Worm (Caenorhabditis elegans): Measurements from ENCODE around the gene apc-10.

The apc-10 gene

ce11 chrV:10433721-10434120 lies 7.6 kb upstream of the apc-10 start, which contains the start of gene Y32F6A.4:
Gene Y32F6A.4, minus strand, starts transcription at chrV:10434067.
- TF ChIP-seq pes-1 (GFP tag; IDR thresholded peaks at IDR 0.05): no peak
- no peak for TF ChIP-seq hnd-1 (tag; optimal IDR thresholded peaks at IDR 0.05)
- TF ChIP-seq tbx-11 (GFP tag; IDR thresholded peaks at IDR 0.05): no peak
- no peak for TF ChIP-seq flt-1 (GFP tag; IDR thresholded peaks at IDR 0.05)
- no peak for TF ChIP-seq ama-1 (optimal IDR thresholded peaks at IDR 0.05)
- TF ChIP-seq ceh-13 (GFP tag; optimal IDR thresholded peaks at IDR 0.05): no peak
- no peak for TF ChIP-seq tbx-37 (GFP tag; conservative IDR thresholded peaks at IDR 0.05)
- TF ChIP-seq ets-7 (tag; optimal IDR thresholded peaks at IDR 0.05): no peak
- TF ChIP-seq tra-4 (tag; optimal IDR thresholded peaks at IDR 0.05): no peak
- TF ChIP-seq ceh-36 (tag; optimal IDR thresholded peaks at IDR 0.05): no peak
- no peak for TF ChIP-seq hmg-4 (GFP tag; optimal IDR thresholded peaks at IDR 0.05)

ce11 chrV:10432607-10433006 lies 6.5 kb upstream of the apc-10 start:
- no peak for TF ChIP-seq sea-1 (GFP tag; conservative IDR thresholded peaks at IDR 0.05)
- no peak for TF ChIP-seq F13C5.2 (tag; optimal IDR thresholded peaks at IDR 0.05)
- TF ChIP-seq hmg-4 (GFP tag; optimal IDR thresholded peaks at IDR 0.05): no peak
- no peak for TF ChIP-seq aly-1 (tag; optimal IDR thresholded peaks at IDR 0.05)
- no peak for TF ChIP-seq ets-7 (tag; optimal IDR thresholded peaks at IDR 0.05)
- TF ChIP-seq tbx-11 (GFP tag; IDR thresholded peaks at IDR 0.05): no peak
- no peak for TF ChIP-seq ama-1 (optimal IDR thresholded peaks at IDR 0.05)
- no peak for TF ChIP-seq B0310.2 (tag; optimal IDR thresholded peaks at IDR 0.05)
- TF ChIP-seq ceh-13 (GFP tag; optimal IDR thresholded peaks at IDR 0.05): no peak
- TF ChIP-seq flt-1 (GFP tag; IDR thresholded peaks at IDR 0.05): no peak
- no peak for TF ChIP-seq tbx-37 (GFP tag; conservative IDR thresholded peaks at IDR 0.05)
- TF ChIP-seq hmbx-1 (tag; optimal IDR thresholded peaks at IDR 0.05): no peak
- no peak for TF ChIP-seq pes-1 (GFP tag; IDR thresholded peaks at IDR 0.05)

ce11 chrV:10428608-10429007 lies 2.5 kb upstream of the apc-10 start, which contains the start of gene tag-314:
Gene tag-314, minus strand, starts transcription at chrV:10428708.
- no peak for TF ChIP-seq tbx-11 (GFP tag; IDR thresholded peaks at IDR 0.05)
- no peak for TF ChIP-seq pes-1 (GFP tag; IDR thresholded peaks at IDR 0.05)
- TF ChIP-seq ceh-36 (tag; optimal IDR thresholded peaks at IDR 0.05): no peak
- TF ChIP-seq tra-4 (tag; optimal IDR thresholded peaks at IDR 0.05): no peak
- TF ChIP-seq flt-1 (GFP tag; IDR thresholded peaks at IDR 0.05): no peak
- no peak for TF ChIP-seq ama-1 (optimal IDR thresholded peaks at IDR 0.05)
- TF ChIP-seq hmbx-1 (tag; optimal IDR thresholded peaks at IDR 0.05): no peak
- TF ChIP-seq hnd-1 (tag; optimal IDR thresholded peaks at IDR 0.05): no peak
- TF ChIP-seq hmg-4 (GFP tag; optimal IDR thresholded peaks at IDR 0.05): no peak
- TF ChIP-seq aly-1 (tag; optimal IDR thresholded peaks at IDR 0.05): no peak
- TF ChIP-seq tbx-37 (GFP tag; conservative IDR thresholded peaks at IDR 0.05): no peak
- TF ChIP-seq scrt-1 (GFP tag; IDR thresholded peaks at IDR 0.05): no peak
- TF ChIP-seq F13C5.2 (tag; optimal IDR thresholded peaks at IDR 0.05): no peak
- TF ChIP-seq B0310.2 (tag; optimal IDR thresholded peaks at IDR 0.05): no peak

- TF ChIP-seq tra-4 (tag; optimal IDR thresholded peaks at IDR 0.05) (no peak), flt-1 (GFP tag; IDR thresholded peaks at IDR 0.05) (no peak), F13C5.2 (tag; optimal IDR thresholded peaks at IDR 0.05) (no peak), hmbx-1 (tag; optimal IDR thresholded peaks at IDR 0.05) (no peak), ceh-13 (GFP tag; optimal IDR thresholded peaks at IDR 0.05) (no peak), sea-1 (GFP tag; conservative IDR thresholded peaks at IDR 0.05) (no peak), tbx-11 (GFP tag; IDR thresholded peaks at IDR 0.05) (no peak), ama-1 (optimal IDR thresholded peaks at IDR 0.05) (no peak), hnd-1 (tag; optimal IDR thresholded peaks at IDR 0.05) (no peak), B0310.2 (tag; optimal IDR thresholded peaks at IDR 0.05) (no peak), scrt-1 (GFP tag; IDR thresholded peaks at IDR 0.05) (no peak), tbx-37 (GFP tag; conservative IDR thresholded peaks at IDR 0.05) (no peak), ceh-36 (tag; optimal IDR thresholded peaks at IDR 0.05) (no peak), pes-1 (GFP tag; IDR thresholded peaks at IDR 0.05) (no peak), ets-7 (tag; optimal IDR thresholded peaks at IDR 0.05) (no peak), aly-1 (tag; optimal IDR thresholded peaks at IDR 0.05) (no peak), hmg-4 (GFP tag; optimal IDR thresholded peaks at IDR 0.05) (no peak)
These were observed 1.1 kb downstream of the apc-10 start, which contains the start of gene col-12 for ce11 chrV:10425098-10425497. Gene col-12, minus strand, starts transcription at chrV:10425198.

- TF ChIP-seq ets-7 (tag; optimal IDR thresholded peaks at IDR 0.05) (no peak), hnd-1 (tag; optimal IDR thresholded peaks at IDR 0.05) (no peak), hmbx-1 (tag; optimal IDR thresholded peaks at IDR 0.05) (no peak), ceh-13 (GFP tag; optimal IDR thresholded peaks at IDR 0.05) (no peak), hmg-4 (GFP tag; optimal IDR thresholded peaks at IDR 0.05) (no peak), ama-1 (optimal IDR thresholded peaks at IDR 0.05) (no peak), scrt-1 (GFP tag; IDR thresholded peaks at IDR 0.05) (no peak), B0310.2 (tag; optimal IDR thresholded peaks at IDR 0.05) (no peak)
These were observed 2.6 kb downstream of the apc-10 start for ce11 chrV:10423511-10423910.

- TF ChIP-seq scrt-1 (GFP tag; IDR thresholded peaks at IDR 0.05) (no peak), sea-1 (GFP tag; conservative IDR thresholded peaks at IDR 0.05) (no peak), ceh-36 (tag; optimal IDR thresholded peaks at IDR 0.05) (no peak), ama-1 (optimal IDR thresholded peaks at IDR 0.05) (no peak), hmbx-1 (tag; optimal IDR thresholded peaks at IDR 0.05) (no peak), ets-7 (tag; optimal IDR thresholded peaks at IDR 0.05) (no peak), F13C5.2 (tag; optimal IDR thresholded peaks at IDR 0.05) (no peak), ceh-13 (GFP tag; optimal IDR thresholded peaks at IDR 0.05) (no peak), tbx-37 (GFP tag; conservative IDR thresholded peaks at IDR 0.05) (no peak), tbx-11 (GFP tag; IDR thresholded peaks at IDR 0.05) (no peak), pes-1 (GFP tag; IDR thresholded peaks at IDR 0.05) (no peak), hmg-4 (GFP tag; optimal IDR thresholded peaks at IDR 0.05) (no peak), hnd-1 (tag; optimal IDR thresholded peaks at IDR 0.05) (no peak), tra-4 (tag; optimal IDR thresholded peaks at IDR 0.05) (no peak), flt-1 (GFP tag; IDR thresholded peaks at IDR 0.05) (no peak)
These were observed 4.4 kb downstream of the apc-10 start, which contains the start of gene col-13 for ce11 chrV:10421802-10422201. Gene col-13, minus strand, starts transcription at chrV:10421902.

- TF ChIP-seq B0310.2 (tag; optimal IDR thresholded peaks at IDR 0.05) (no peak), hmbx-1 (tag; optimal IDR thresholded peaks at IDR 0.05) (no peak), scrt-1 (GFP tag; IDR thresholded peaks at IDR 0.05) (no peak), hmg-4 (GFP tag; optimal IDR thresholded peaks at IDR 0.05) (no peak), tbx-37 (GFP tag; conservative IDR thresholded peaks at IDR 0.05) (no peak), flt-1 (GFP tag; IDR thresholded peaks at IDR 0.05) (no peak), aly-1 (tag; optimal IDR thresholded peaks at IDR 0.05) (no peak), ama-1 (optimal IDR thresholded peaks at IDR 0.05) (no peak), hnd-1 (tag; optimal IDR thresholded peaks at IDR 0.05) (no peak), ets-7 (tag; optimal IDR thresholded peaks at IDR 0.05) (no peak), ceh-13 (GFP tag; optimal IDR thresholded peaks at IDR 0.05) (no peak), sea-1 (GFP tag; conservative IDR thresholded peaks at IDR 0.05) (no peak), ceh-36 (tag; optimal IDR thresholded peaks at IDR 0.05) (no peak), tbx-11 (GFP tag; IDR thresholded peaks at IDR 0.05) (no peak), F13C5.2 (tag; optimal IDR thresholded peaks at IDR 0.05) (no peak)
These were observed 7.2 kb downstream of the apc-10 start, which contains the start of gene F15H10.5 for ce11 chrV:10418961-10419360. Gene F15H10.5, minus strand, starts transcription at chrV:10419061.
